Fruit fly (Drosophila melanogaster) whole organism, embryonic: ENCODE measurements around the gene CG14805.

ENCODE experiments used
- Bdp1 ChIP-seq: fragments of 200-800 bp; sonication (Bioruptor generic); optimal IDR thresholded peaks from 3 replicates; lab custom pipeline; 2016; ENCODE audit warnings: missing biosample characterization, missing genetic modification characterization
- CG11247 ChIP-seq: fragments of 200-800 bp; sonication (Bioruptor generic); IDR thresholded peaks from 2 replicates; pipeline ENCODE4 v1.3.6; 2022; ENCODE audit warnings: missing biosample characterization, missing genetic modification characterization
- CG12219 ChIP-seq: fragments of 200-800 bp; sonication (Bioruptor generic); optimal IDR thresholded peaks from 3 replicates; lab custom pipeline; 2018; ENCODE audit warnings: missing biosample characterization, mild to moderate bottlenecking, missing genetic modification characterization
- CG15696 ChIP-seq: fragments of 200-800 bp; sonication (Bioruptor generic); optimal IDR thresholded peaks from 2 replicates; lab custom pipeline; 2019; ENCODE audit warnings: missing biosample characterization, mild to moderate bottlenecking, missing genetic modification characterization, moderate library complexity
- CG16779 ChIP-seq: fragments of 200-800 bp; sonication (Bioruptor generic); IDR thresholded peaks from 2 replicates; pipeline ENCODE4 v1.3.6; 2022; ENCODE audit warnings: missing biosample characterization, missing genetic modification characterization
- CG16863 ChIP-seq: fragments of 200-800 bp; sonication (Bioruptor generic); optimal IDR thresholded peaks from 3 replicates; lab custom pipeline; 2016; ENCODE audit warnings: missing biosample characterization, missing genetic modification characterization
- CG17385 ChIP-seq: fragments of 200-800 bp; sonication (Bioruptor generic); optimal IDR thresholded peaks from 3 replicates; lab custom pipeline; 2018; ENCODE audit warnings: missing biosample characterization, mild to moderate bottlenecking, missing genetic modification characterization
- CG1792 ChIP-seq: fragments of 200-800 bp; sonication (Bioruptor generic); optimal IDR thresholded peaks from 2 replicates; lab custom pipeline; 2016; ENCODE audit warnings: missing biosample characterization, missing genetic modification characterization
- CG18619 ChIP-seq: fragments of 200-800 bp; sonication (Bioruptor generic); optimal IDR thresholded peaks from 3 replicates; lab custom pipeline; 2017; ENCODE audit warnings: missing biosample characterization, mild to moderate bottlenecking, missing genetic modification characterization
- CG2120 ChIP-seq: fragments of 200-800 bp; sonication (Bioruptor generic); optimal IDR thresholded peaks from 3 replicates; lab custom pipeline; 2016; ENCODE audit warnings: missing biosample characterization, missing genetic modification characterization
- CG32532 ChIP-seq: fragments of 200-800 bp; sonication (Bioruptor generic); IDR thresholded peaks from 2 replicates; pipeline ENCODE4 v1.3.6; 2022; ENCODE audit warnings: missing biosample characterization, missing genetic modification characterization
- CG42726 ChIP-seq: fragments of 200-800 bp; sonication (Bioruptor generic); IDR thresholded peaks from 2 replicates; pipeline ENCODE4 v1.3.6; 2022; ENCODE audit warnings: missing biosample characterization, missing genetic modification characterization; ENCODE audit not compliant: partially characterized antibody
- CG4820 ChIP-seq: fragments of 200-800 bp; sonication (Bioruptor generic); optimal IDR thresholded peaks from 3 replicates; lab custom pipeline; 2016; ENCODE audit warnings: missing biosample characterization, missing genetic modification characterization
- CG6683 ChIP-seq: fragments of 200-800 bp; sonication (Bioruptor generic); optimal IDR thresholded peaks from 2 replicates; lab custom pipeline; 2017; ENCODE audit warnings: missing biosample characterization, mild to moderate bottlenecking, missing genetic modification characterization, missing genetic modification reagents
- CG6689 ChIP-seq: fragments of 200-800 bp; sonication (Bioruptor generic); IDR thresholded peaks from 2 replicates; pipeline ENCODE4 v1.3.6; 2022; ENCODE audit warnings: missing biosample characterization, missing genetic modification characterization
- CG6791 ChIP-seq: fragments of 200-800 bp; sonication (Bioruptor generic); IDR thresholded peaks from 3 replicates; pipeline ENCODE4 v1.3.6; 2022; ENCODE audit warnings: missing biosample characterization, missing genetic modification characterization; ENCODE audit not compliant: partially characterized antibody
- CG7839 ChIP-seq: fragments of 200-800 bp; sonication (Bioruptor generic); optimal IDR thresholded peaks from 3 replicates; lab custom pipeline; 2018; ENCODE audit warnings: missing biosample characterization, mild to moderate bottlenecking, missing genetic modification characterization, moderate library complexity
- CG7963 ChIP-seq: fragments of 200-800 bp; sonication (Bioruptor generic); IDR thresholded peaks from 3 replicates; pipeline ENCODE4 v1.3.6; 2022; ENCODE audit warnings: missing biosample characterization, missing genetic modification characterization; ENCODE audit not compliant: partially characterized antibody
- D ChIP-seq, 2 experiments: fragments of 200-800 bp in 1 of 2; fragments of >200 bp in 1 of 2; sonication (Bioruptor generic) in 1 of 2; optimal IDR thresholded peaks; 2 replicates in 1 of 2; 3 replicates in 1 of 2; lab custom pipeline; 2017; ENCODE audit warnings: mild to moderate bottlenecking in 1 of 2, missing biosample characterization in 1 of 2, missing genetic modification characterization in 1 of 2, missing genetic modification reagents in 1 of 2
- H15 ChIP-seq: fragments of 200-800 bp; sonication (Bioruptor generic); IDR thresholded peaks from 3 replicates; pipeline ENCODE4 v1.3.6; 2022; ENCODE audit warnings: missing biosample characterization, missing genetic modification characterization
- Hand ChIP-seq: fragments of 200-800 bp; sonication (Bioruptor generic); optimal IDR thresholded peaks from 2 replicates; lab custom pipeline; 2017; ENCODE audit warnings: mild to moderate bottlenecking, missing biosample characterization, missing genetic modification reagents, missing genetic modification characterization
- Hr51 ChIP-seq, 2 experiments: fragments of 200-800 bp; sonication (Bioruptor generic); optimal IDR thresholded peaks; 2 replicates in 1 of 2; 3 replicates in 1 of 2; lab custom pipeline; 2016 to 2018; ENCODE audit warnings: missing biosample characterization in 2 of 2, missing genetic modification characterization in 2 of 2, mild to moderate bottlenecking in 1 of 2, moderate library complexity in 1 of 2
- Kr ChIP-seq: fragments of 200-800 bp; sonication (Bioruptor generic); optimal IDR thresholded peaks from 2 replicates; lab custom pipeline; 2017; ENCODE audit warnings: missing biosample characterization, mild to moderate bottlenecking, missing genetic modification characterization
- Mrtf ChIP-seq: fragments of 200-800 bp; sonication (Bioruptor generic); IDR thresholded peaks from 3 replicates; pipeline ENCODE4 v1.3.6; 2022; ENCODE audit warnings: missing biosample characterization, missing genetic modification characterization
- NfI ChIP-seq: fragments of 200-800 bp; sonication (Bioruptor generic); optimal IDR thresholded peaks from 3 replicates; lab custom pipeline; 2018; ENCODE audit warnings: missing biosample characterization, mild to moderate bottlenecking, missing genetic modification characterization, moderate library complexity
- Rfx ChIP-seq: fragments of 200-800 bp; sonication (Bioruptor generic); IDR thresholded peaks from 2 replicates; pipeline ENCODE4 v1.3.6; 2022; ENCODE audit warnings: missing biosample characterization, missing genetic modification characterization
- Rx ChIP-seq: fragments of 200-800 bp; sonication (Bioruptor generic); IDR thresholded peaks from 2 replicates; pipeline ENCODE4 v1.3.6; 2022; ENCODE audit warnings: missing biosample characterization, missing genetic modification characterization
- Sry-β ChIP-seq: fragments of 200-800 bp; sonication (Bioruptor generic); optimal IDR thresholded peaks from 2 replicates; lab custom pipeline; 2018; ENCODE audit warnings: missing biosample characterization, mild to moderate bottlenecking, missing genetic modification characterization, moderate library complexity
- cas ChIP-seq: fragments of 200-800 bp; sonication (Bioruptor generic); IDR thresholded peaks from 2 replicates; pipeline ENCODE4 v1.3.6; 2022; ENCODE audit warnings: missing biosample characterization, missing genetic modification characterization
- crp ChIP-seq, 2 experiments: fragments of 200-800 bp; sonication (Bioruptor generic); optimal IDR thresholded peaks; 2 replicates in 1 of 2; 3 replicates in 1 of 2; lab custom pipeline; 2017; ENCODE audit warnings: missing biosample characterization in 2 of 2, missing genetic modification characterization in 2 of 2, mild to moderate bottlenecking in 1 of 2, moderate library complexity in 1 of 2
- dati ChIP-seq: fragments of 200-800 bp; sonication (Bioruptor generic); IDR thresholded peaks from 2 replicates; pipeline ENCODE4 v1.3.6; 2022; ENCODE audit warnings: missing biosample characterization, missing genetic modification characterization
- disco-r ChIP-seq: fragments of 200-800 bp; sonication (Bioruptor generic); optimal IDR thresholded peaks from 2 replicates; lab custom pipeline; 2016; ENCODE audit warnings: missing biosample characterization, missing genetic modification characterization
- ems ChIP-seq: fragments of 200-800 bp; sonication (Bioruptor generic); optimal IDR thresholded peaks from 3 replicates; lab custom pipeline; 2016; ENCODE audit warnings: missing biosample characterization, missing genetic modification characterization
- eyg ChIP-seq: fragments of 200-800 bp; sonication (Bioruptor generic); optimal IDR thresholded peaks from 3 replicates; lab custom pipeline; 2016; ENCODE audit warnings: missing biosample characterization, missing genetic modification characterization
- fd96Cb ChIP-seq: fragments of 200-800 bp; sonication (Bioruptor generic); optimal IDR thresholded peaks from 2 replicates; lab custom pipeline; 2018; ENCODE audit warnings: missing biosample characterization, mild to moderate bottlenecking, missing genetic modification characterization, moderate library complexity
- fru ChIP-seq: fragments of >200 bp; optimal IDR thresholded peaks from 2 replicates; lab custom pipeline; 2017
- ftz-f1 ChIP-seq: fragments of 200-800 bp; sonication (Bioruptor generic); optimal IDR thresholded peaks from 2 replicates; lab custom pipeline; 2016; ENCODE audit warnings: missing biosample characterization, missing genetic modification characterization
- gem ChIP-seq: fragments of 200-800 bp; sonication (Bioruptor generic); optimal IDR thresholded peaks from 2 replicates; lab custom pipeline; 2019; ENCODE audit warnings: missing biosample characterization, mild to moderate bottlenecking, missing genetic modification characterization, moderate library complexity
- gsb-n ChIP-seq: fragments of 200-800 bp; sonication (Bioruptor generic); optimal IDR thresholded peaks from 3 replicates; lab custom pipeline; 2018; ENCODE audit warnings: missing biosample characterization, mild to moderate bottlenecking, missing genetic modification characterization
- hkb ChIP-seq, 2 experiments: fragments of 200-800 bp in 1 of 2; fragments of >200 bp in 1 of 2; sonication (Bioruptor generic) in 1 of 2; IDR thresholded peaks in 1 of 2; optimal IDR thresholded peaks in 1 of 2; 2 replicates each; pipeline versions ENCODE4 v1.3.6 to Lab custom; 2017 to 2022; ENCODE audit warnings: missing biosample characterization in 1 of 2, missing genetic modification characterization in 1 of 2
- lov ChIP-seq, 2 experiments: fragments of 200-800 bp in 1 of 2; fragments of >200 bp in 1 of 2; sonication (Bioruptor generic) in 1 of 2; IDR thresholded peaks in 1 of 2; optimal IDR thresholded peaks in 1 of 2; 2 replicates in 1 of 2; 3 replicates in 1 of 2; pipeline versions ENCODE4 v1.3.6 to Lab custom; 2017 to 2022; ENCODE audit warnings: missing biosample characterization in 1 of 2, missing genetic modification characterization in 1 of 2
- mld ChIP-seq: fragments of 200-800 bp; sonication (Bioruptor generic); IDR thresholded peaks from 3 replicates; pipeline ENCODE4 v1.3.6; 2022; ENCODE audit warnings: missing biosample characterization, missing genetic modification characterization; ENCODE audit not compliant: partially characterized antibody
- nmo ChIP-seq: fragments of 200-800 bp; sonication (Bioruptor generic); optimal IDR thresholded peaks from 2 replicates; lab custom pipeline; 2018; ENCODE audit warnings: missing biosample characterization, mild to moderate bottlenecking, missing genetic modification characterization, moderate library complexity
- p53 ChIP-seq: fragments of 200-800 bp; sonication (Bioruptor generic); optimal IDR thresholded peaks from 2 replicates; lab custom pipeline; 2016; ENCODE audit warnings: missing biosample characterization, missing genetic modification characterization
- pnt ChIP-seq: fragments of 200-800 bp; sonication (Bioruptor generic); optimal IDR thresholded peaks from 3 replicates; lab custom pipeline; 2016; ENCODE audit warnings: missing biosample characterization, missing genetic modification characterization
- slp2 ChIP-seq: fragments of 200-800 bp; sonication (Bioruptor generic); optimal IDR thresholded peaks from 2 replicates; lab custom pipeline; 2016; ENCODE audit warnings: missing biosample characterization, missing genetic modification characterization
- wor ChIP-seq: fragments of 200-800 bp; sonication (Bioruptor generic); IDR thresholded peaks from 2 replicates; pipeline ENCODE4 v1.3.6; 2022; ENCODE audit warnings: missing biosample characterization, missing genetic modification characterization

The CG14805 gene

dm6 chrX:1830396-1831218 is 46.5 kb upstream of the CG14805 start (continued):
- TF ChIP-seq Bdp1 (GFP tag; lab: Kevin White, UChicago) (peak; percentile 78), Mrtf (GFP tag; lab: Robert Waterston, UW) (peak; percentile 96), disco-r (peak; percentile 87), Rx (GFP tag; lab: Robert Waterston, UW) (peak; percentile 97), CG18619 (GFP tag; lab: Kevin White, UChicago) (peak; percentile 94), CG12219 (GFP tag; lab: Kevin White, UChicago) (peak; percentile 96), slp2 (GFP tag; lab: Kevin White, UChicago) (peak; percentile 86), CG42726 (GFP tag; lab: Robert Waterston, UW) (no peak), CG6683 (GFP tag; lab: Kevin White, UChicago) (peak; percentile 87), CG32532 (GFP tag; lab: Robert Waterston, UW) (peak; percentile 98), CG17385 (peak; percentile 91), CG7963 (GFP tag; lab: Robert Waterston, UW) (no peak), CG7839 (tag; lab: Kevin White, UChicago) (peak; percentile 97), CG2120 (GFP tag; lab: Kevin White, UChicago) (peak; percentile 98), Rfx (GFP tag; lab: Robert Waterston, UW) (peak; percentile 99), fru (lab: Kevin White, UChicago) (no peak), ems (GFP tag; lab: Kevin White, UChicago) (peak; percentile 94), CG4820 (GFP tag; lab: Kevin White, UChicago) (peak; percentile 90), eyg (peak; percentile 93), CG16863 (GFP tag; lab: Kevin White, UChicago) (peak; percentile 93), nmo (peak; percentile 95), gsb-n (tag; lab: Kevin White, UChicago) (peak; percentile 92), NfI (peak; percentile 95), Sry-β (GFP tag; lab: Kevin White, UChicago) (peak; percentile 71), Hand (GFP tag; lab: Kevin White, UChicago) (peak; percentile 94), crp (GFP tag; optimal IDR thresholded peaks at IDR 0.05; lab: Kevin White, UChicago) (peak in 1 of 2 experiments; percentile 65), D (optimal IDR thresholded peaks at IDR 0.05; lab: Kevin White, UChicago) (no peak), D (GFP tag; optimal IDR thresholded peaks at IDR 0.05; lab: Kevin White, UChicago) (peak; percentile 93), pnt (GFP tag; lab: Kevin White, UChicago) (peak; percentile 92), Kr (GFP tag; lab: Kevin White, UChicago) (no peak), CG15696 (tag; lab: Kevin White, UChicago) (peak; percentile 70), dati (peak; percentile 95), CG16779 (peak; percentile 97), mld (GFP tag; lab: Robert Waterston, UW) (no peak), CG1792 (GFP tag; lab: Kevin White, UChicago) (peak; percentile 89), hkb (optimal IDR thresholded peaks at IDR 0.05; lab: Kevin White, UChicago) (no peak), hkb (GFP tag; IDR thresholded peaks at IDR 0.05; lab: Robert Waterston, UW) (peak; percentile 98), CG6689 (GFP tag; lab: Robert Waterston, UW) (peak; percentile 96), lov (optimal IDR thresholded peaks at IDR 0.05; lab: Kevin White, UChicago) (no peak), lov (GFP tag; IDR thresholded peaks at IDR 0.05; lab: Robert Waterston, UW) (peak; percentile 95), H15 (peak; percentile 98), cas (GFP tag; lab: Robert Waterston, UW) (peak; percentile 91), p53 (GFP tag; lab: Kevin White, UChicago) (peak; percentile 87), wor (peak; percentile 92), CG11247 (peak; percentile 97), fd96Cb (peak; percentile 97), CG6791 (GFP tag; lab: Robert Waterston, UW) (no peak), ftz-f1 (GFP tag; lab: Kevin White, UChicago) (peak; percentile 36), Hr51 (GFP tag; optimal IDR thresholded peaks at IDR 0.05; lab: Kevin White, UChicago) (peak; percentile 92 to 97), gem (tag; lab: Kevin White, UChicago) (peak; percentile 97)
